Fruit fly (Drosophila melanogaster) S2 (cell line): Measurements from ENCODE around the gene HLH3B.

Experiments
- CG8478 ChIP-seq: fragments of >200 bp; optimal IDR thresholded peaks from 2 replicates; lab custom pipeline; 2018
- CTCF ChIP-seq, 2 experiments: fragments of >200 bp; optimal IDR thresholded peaks; 2 replicates each; lab custom pipeline; 2018

DNA sequence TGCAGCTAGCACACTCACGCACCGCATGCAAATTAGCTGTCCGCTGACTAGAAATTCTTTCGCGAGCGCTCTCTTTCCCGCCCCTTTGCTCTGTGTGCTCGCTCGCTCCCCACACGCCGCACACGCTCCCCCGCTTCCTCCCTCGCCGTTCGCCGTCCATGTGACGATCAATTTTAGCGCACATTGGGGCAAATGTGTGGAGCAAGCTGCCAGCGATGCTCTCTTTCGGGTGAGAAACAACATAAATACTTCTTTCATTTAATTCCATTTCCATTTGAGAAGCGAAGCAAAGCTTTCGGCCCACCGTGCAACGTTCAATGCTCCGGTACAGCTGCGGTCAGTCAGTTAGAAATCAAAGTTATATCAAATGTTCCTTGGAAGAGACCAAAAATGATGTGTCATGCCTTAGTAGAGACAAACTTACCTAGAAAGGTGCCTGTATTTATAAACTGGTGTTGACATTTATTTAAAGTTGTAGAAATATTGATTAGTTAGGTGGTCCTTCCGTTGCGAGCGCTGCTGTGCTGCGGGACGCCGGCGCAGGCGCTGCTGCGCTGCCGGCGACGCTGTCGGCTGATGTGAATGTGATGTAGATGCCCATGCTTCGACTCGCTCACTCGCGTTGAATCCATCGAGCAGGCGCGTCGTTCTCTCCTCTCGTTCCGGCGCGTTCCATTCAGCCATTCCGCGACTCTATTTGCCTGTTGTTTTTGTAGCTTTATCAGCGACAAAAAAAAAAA lies 35.3 kb downstream of the HLH3B start:
- peak; percentile 23 to 40 for TF ChIP-seq CTCF (optimal IDR thresholded peaks at IDR 0.05; lab: Kevin White, UChicago)
- no peak for TF ChIP-seq CG8478 (lab: Kevin White, UChicago)
